Fruit fly (Drosophila melanogaster) whole organism, adult: ENCODE results near the gene Hr96.

ENCODE experiments used
- CG11617 ChIP-seq: fragments of 200-800 bp; sonication (Bioruptor generic); optimal IDR thresholded peaks from 2 replicates; lab custom pipeline; 2017; ENCODE audit warnings: mild to moderate bottlenecking, missing biosample characterization, missing genetic modification reagents, missing genetic modification characterization
- CG12768 ChIP-seq: fragments of 200-800 bp; sonication (Bioruptor generic); optimal IDR thresholded peaks from 2 replicates; lab custom pipeline; 2017; ENCODE audit warnings: missing biosample characterization, missing genetic modification characterization, mild to moderate bottlenecking, moderate library complexity, missing genetic modification reagents
- CG14711 ChIP-seq: fragments of 200-800 bp; sonication (Bioruptor generic); optimal IDR thresholded peaks from 2 replicates; lab custom pipeline; 2018; ENCODE audit warnings: missing biosample characterization, mild to moderate bottlenecking, missing genetic modification characterization, moderate library complexity
- CG1620 ChIP-seq: fragments of 200-800 bp; sonication (Bioruptor generic); optimal IDR thresholded peaks from 2 replicates; lab custom pipeline; 2016; ENCODE audit warnings: missing biosample characterization, missing genetic modification characterization
- CG33017 ChIP-seq: fragments of 200-800 bp; sonication (Bioruptor generic); optimal IDR thresholded peaks from 2 replicates; lab custom pipeline; 2018; ENCODE audit warnings: missing biosample characterization, mild to moderate bottlenecking, missing genetic modification characterization, moderate library complexity
- Crg-1 ChIP-seq: fragments of 200-800 bp; sonication (Bioruptor generic); optimal IDR thresholded peaks from 2 replicates; lab custom pipeline; 2016; ENCODE audit warnings: missing biosample characterization, missing genetic modification characterization
- Mnt ChIP-seq: fragments of 200-800 bp; sonication (Bioruptor generic); optimal IDR thresholded peaks from 2 replicates; lab custom pipeline; 2016; ENCODE audit warnings: missing biosample characterization, mild to moderate bottlenecking, missing genetic modification characterization
- cnc ChIP-seq, 2 experiments: fragments of >200 bp; optimal IDR thresholded peaks; 2 replicates each; lab custom pipeline; 2017
- ovo ChIP-seq: fragments of 200-800 bp; sonication (Bioruptor generic); optimal IDR thresholded peaks from 2 replicates; lab custom pipeline; 2016; ENCODE audit warnings: missing biosample characterization, missing genetic modification characterization
- tj ChIP-seq: fragments of 200-800 bp; sonication (Bioruptor generic); optimal IDR thresholded peaks from 3 replicates; lab custom pipeline; 2017; ENCODE audit warnings: missing biosample characterization, mild to moderate bottlenecking, missing genetic modification characterization, moderate library complexity
- toe ChIP-seq: fragments of 200-800 bp; sonication (Bioruptor generic); optimal IDR thresholded peaks from 2 replicates; lab custom pipeline; 2016; ENCODE audit warnings: missing biosample characterization, missing genetic modification characterization

dm6 chr3R:25004763-25005162 lies 20.3 kb upstream of the Hr96 start:
- TF ChIP-seq CG33017 (no peak), Mnt (GFP tag; lab: Kevin White, UChicago) (no peak), CG11617 (no peak), toe (no peak), Crg-1 (GFP tag; lab: Kevin White, UChicago) (no peak), tj (GFP tag; lab: Kevin White, UChicago) (no peak), CG12768 (GFP tag; lab: Kevin White, UChicago) (no peak), ovo (no peak), CG14711 (tag; lab: Kevin White, UChicago) (no peak), cnc (optimal IDR thresholded peaks at IDR 0.05; lab: Kevin White, UChicago) (no peak), CG1620 (GFP tag; lab: Kevin White, UChicago) (no peak)
